Fruit fly (Drosophila melanogaster) whole organism, wandering third instar larva: ENCODE results near the gene CG7024.
A peak's percentile ranks its signal among the peaks of the same experiment; 100 is the strongest.

Experiments used
- Abd-B ChIP-seq: fragments of >200 bp; optimal IDR thresholded peaks from 2 replicates; lab custom pipeline; 2017; ENCODE audit warnings: missing biosample characterization, missing genetic modification characterization
- CG32264 ChIP-seq: fragments of 200-800 bp; sonication (Bioruptor generic); optimal IDR thresholded peaks from 2 replicates; lab custom pipeline; 2016; ENCODE audit warnings: missing biosample characterization, missing genetic modification characterization
- CG9705 ChIP-seq: fragments of 200-800 bp; sonication (Bioruptor generic); optimal IDR thresholded peaks from 2 replicates; lab custom pipeline; 2018; ENCODE audit warnings: missing biosample characterization, mild to moderate bottlenecking, missing genetic modification characterization
- CrebA ChIP-seq: fragments of 200-800 bp; sonication (Bioruptor generic); optimal IDR thresholded peaks from 2 replicates; lab custom pipeline; 2016; ENCODE audit warnings: missing biosample characterization, mild to moderate bottlenecking, missing genetic modification characterization, borderline replicate concordance
- Dfd ChIP-seq: fragments of >200 bp; optimal IDR thresholded peaks from 2 replicates; lab custom pipeline; 2017; ENCODE audit warnings: missing biosample characterization, missing genetic modification characterization
- Dif ChIP-seq: fragments of 200-275, 200-300 bp; sonication (Bioruptor generic); optimal IDR thresholded peaks from 2 replicates; lab custom pipeline; 2018; ENCODE audit warnings: missing biosample characterization, missing genetic modification characterization; ENCODE audit not compliant: partially characterized antibody
- GATAd ChIP-seq: sonication (Bioruptor generic); optimal IDR thresholded peaks from 2 replicates; lab custom pipeline; 2016; ENCODE audit warnings: missing biosample characterization, missing genetic modification characterization
- HLH106 ChIP-seq: fragments of 200-800 bp; optimal IDR thresholded peaks from 3 replicates; lab custom pipeline; 2019; ENCODE audit warnings: missing biosample characterization, mild to moderate bottlenecking, missing genetic modification characterization, moderate library complexity
- Hnf4 ChIP-seq: fragments of 200-800 bp; sonication (Bioruptor generic); optimal IDR thresholded peaks from 2 replicates; lab custom pipeline; 2016; ENCODE audit warnings: missing biosample characterization, mild to moderate bottlenecking, missing genetic modification characterization
- Hr83 ChIP-seq: fragments of 200-300 bp; sonication (Bioruptor generic); optimal IDR thresholded peaks from 2 replicates; lab custom pipeline; 2016; ENCODE audit warnings: missing biosample characterization, mild to moderate bottlenecking, missing genetic modification characterization, moderate library complexity; ENCODE audit not compliant: poor library complexity, severe bottlenecking
- Jra ChIP-seq: sonication (Bioruptor generic); optimal IDR thresholded peaks from 2 replicates; lab custom pipeline; 2016; ENCODE audit warnings: missing biosample characterization, missing genetic modification characterization
- Myc ChIP-seq: fragments of >200 bp; optimal IDR thresholded peaks from 2 replicates; lab custom pipeline; 2017
- N ChIP-seq: fragments of >200 bp; optimal IDR thresholded peaks from 2 replicates; lab custom pipeline; 2018; ENCODE audit warnings: missing biosample characterization, missing external identifiers, missing genetic modification characterization
- OdsH ChIP-seq: fragments of 200-800 bp; sonication (Bioruptor generic); optimal IDR thresholded peaks from 2 replicates; lab custom pipeline; 2016; ENCODE audit warnings: missing biosample characterization, mild to moderate bottlenecking, missing genetic modification characterization
- Rel ChIP-seq, 2 experiments: fragments of 200-800 bp; sonication (Bioruptor generic) in 1 of 2; optimal IDR thresholded peaks; 2 replicates in 1 of 2; 3 replicates in 1 of 2; lab custom pipeline; 2016 to 2019; ENCODE audit warnings: mild to moderate bottlenecking in 2 of 2, missing biosample characterization in 2 of 2, missing genetic modification characterization in 2 of 2, moderate library complexity in 1 of 2
- Sp1 ChIP-seq: fragments of 200-800 bp; sonication (Bioruptor generic); optimal IDR thresholded peaks from 3 replicates; lab custom pipeline; 2019; ENCODE audit warnings: missing biosample characterization, mild to moderate bottlenecking, missing genetic modification characterization, moderate library complexity
- Vsx2 ChIP-seq: fragments of 200-300, 225-300 bp; sonication (Bioruptor generic); optimal IDR thresholded peaks from 2 replicates; lab custom pipeline; 2018; ENCODE audit warnings: missing biosample characterization, missing genetic modification characterization; ENCODE audit not compliant: partially characterized antibody
- br ChIP-seq: fragments of 200-800 bp; sonication (Bioruptor generic); optimal IDR thresholded peaks from 2 replicates; lab custom pipeline; 2016; ENCODE audit warnings: missing biosample characterization, missing genetic modification characterization
- dl ChIP-seq, 2 experiments: fragments of 175-275, 200-275 bp in 1 of 2; fragments of 200-275 bp in 1 of 2; sonication (Bioruptor generic); optimal IDR thresholded peaks; lab custom pipeline; 2018; ENCODE audit warnings: mild to moderate bottlenecking in 2 of 2, missing biosample characterization in 2 of 2, missing genetic modification characterization in 2 of 2, moderate library complexity in 2 of 2; ENCODE audit not compliant: partially characterized antibody in 2 of 2, insufficient read depth in 1 of 2
- dmrt93B ChIP-seq: fragments of 200-800 bp; sonication (Bioruptor generic); optimal IDR thresholded peaks from 2 replicates; lab custom pipeline; 2018; ENCODE audit warnings: missing biosample characterization, mild to moderate bottlenecking, missing genetic modification characterization
- ey ChIP-seq: fragments of 200-800 bp; sonication (Bioruptor generic); optimal IDR thresholded peaks from 2 replicates; lab custom pipeline; 2016; ENCODE audit warnings: missing biosample characterization, missing genetic modification characterization
- foxo ChIP-seq, 2 experiments: fragments of 200-800 bp; sonication (Bioruptor generic); optimal IDR thresholded peaks; 2 replicates in 1 of 2; 3 replicates in 1 of 2; lab custom pipeline; 2016 to 2017; ENCODE audit warnings: missing biosample characterization in 2 of 2, missing genetic modification characterization in 2 of 2
- fru ChIP-seq: fragments of 200-800 bp; sonication (Bioruptor generic); optimal IDR thresholded peaks from 3 replicates; lab custom pipeline; 2016; ENCODE audit warnings: missing biosample characterization, mild to moderate bottlenecking, missing genetic modification characterization
- h ChIP-seq: fragments of 200-800 bp; sonication (Bioruptor generic); optimal IDR thresholded peaks from 3 replicates; lab custom pipeline; 2016; ENCODE audit warnings: missing biosample characterization, mild to moderate bottlenecking, missing genetic modification characterization
- jim ChIP-seq: fragments of 175-275, 200-325 bp; sonication (Bioruptor generic); optimal IDR thresholded peaks from 2 replicates; lab custom pipeline; 2016; ENCODE audit warnings: missing biosample characterization, mild to moderate bottlenecking, missing genetic modification characterization
- lola ChIP-seq: fragments of >200 bp; optimal IDR thresholded peaks from 2 replicates; lab custom pipeline; 2017; ENCODE audit warnings: missing biosample characterization, missing genetic modification characterization
- pan ChIP-seq: fragments of >200 bp; optimal IDR thresholded peaks from 2 replicates; lab custom pipeline; 2017
- psq ChIP-seq: fragments of 200-800 bp; sonication (Bioruptor generic); optimal IDR thresholded peaks from 3 replicates; lab custom pipeline; 2017; ENCODE audit warnings: missing biosample characterization, mild to moderate bottlenecking, missing genetic modification characterization, moderate library complexity
- rgr ChIP-seq: fragments of 200-800 bp; sonication (Bioruptor generic); optimal IDR thresholded peaks from 3 replicates; lab custom pipeline; 2016; ENCODE audit warnings: missing biosample characterization, mild to moderate bottlenecking, missing genetic modification characterization
- sage ChIP-seq: fragments of 200-800 bp; sonication (Bioruptor generic); optimal IDR thresholded peaks from 2 replicates; lab custom pipeline; 2016; ENCODE audit warnings: missing biosample characterization, mild to moderate bottlenecking, missing genetic modification characterization
- sv ChIP-seq: fragments of 200-800 bp; sonication (Bioruptor generic); optimal IDR thresholded peaks from 3 replicates; lab custom pipeline; 2016; ENCODE audit warnings: missing biosample characterization, missing genetic modification characterization
- usp ChIP-seq: fragments of >200 bp; optimal IDR thresholded peaks from 2 replicates; lab custom pipeline; 2017; ENCODE audit warnings: missing biosample characterization, missing genetic modification characterization
- woc ChIP-seq: sonication (Bioruptor generic); optimal IDR thresholded peaks from 2 replicates; lab custom pipeline; 2016; ENCODE audit warnings: missing biosample characterization, mild to moderate bottlenecking, missing genetic modification characterization

The CG7024 gene

DNA sequence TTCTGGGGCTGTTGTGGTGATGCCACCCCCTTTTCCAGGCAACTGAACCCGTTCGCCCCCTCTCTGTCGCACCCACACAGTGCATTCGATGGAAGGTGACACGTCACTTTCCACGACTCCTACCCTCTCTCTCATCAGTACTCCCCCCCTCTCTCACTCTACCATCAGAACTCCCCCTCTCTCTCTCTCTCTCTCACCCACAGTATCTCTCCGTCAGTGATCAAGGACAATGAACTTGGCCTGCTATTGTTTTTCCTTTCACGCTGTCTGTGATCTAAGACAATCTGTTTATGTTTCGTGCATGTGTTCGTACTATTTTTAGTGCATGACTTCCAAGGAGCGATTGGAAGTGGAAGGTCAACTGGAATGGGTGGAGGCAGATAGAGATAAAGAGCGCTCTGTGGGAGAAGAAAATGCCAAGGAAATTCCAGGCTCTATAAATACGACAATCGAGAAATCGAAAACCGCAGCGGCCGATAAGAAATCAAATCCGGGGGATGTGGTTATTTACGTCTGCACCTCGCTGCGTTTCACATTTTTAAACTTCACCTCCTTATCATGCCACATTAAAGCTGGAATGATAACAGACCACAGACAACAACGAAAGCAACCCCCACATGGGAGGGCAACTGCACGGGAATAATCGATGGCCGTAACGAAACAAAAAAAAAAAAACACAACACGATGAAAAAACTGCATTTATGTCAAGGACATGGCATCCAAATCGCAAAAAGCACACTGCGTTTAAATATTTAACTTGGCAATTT lies 26.8 kb upstream of the CG7024 start:
- peak; percentile 4 for TF ChIP-seq GATAd
- TF ChIP-seq Jra (GFP tag; lab: Kevin White, UChicago): no peak
- no peak for TF ChIP-seq CrebA (GFP tag; lab: Kevin White, UChicago)
- TF ChIP-seq N (GFP tag; lab: Kevin White, UChicago): no peak
- TF ChIP-seq Sp1 (GFP tag; lab: Kevin White, UChicago): no peak
- TF ChIP-seq Dfd (GFP tag; lab: Kevin White, UChicago): no peak
- TF ChIP-seq CG9705 (GFP tag; lab: Kevin White, UChicago): no peak
- TF ChIP-seq Hr83: no peak
- TF ChIP-seq sv: no peak
- TF ChIP-seq dmrt93B (GFP tag; lab: Kevin White, UChicago): no peak
- TF ChIP-seq rgr (GFP tag; lab: Kevin White, UChicago): no peak
- TF ChIP-seq Dif (GFP tag; lab: Kevin White, UChicago): no peak
- TF ChIP-seq Rel (GFP tag; optimal IDR thresholded peaks at IDR 0.05; lab: Kevin White, UChicago): no peak
- TF ChIP-seq Rel (tag; optimal IDR thresholded peaks at IDR 0.05; lab: Kevin White, UChicago): peak; percentile 15
- no peak for TF ChIP-seq Myc (lab: Kevin White, UChicago)
- no peak for TF ChIP-seq Abd-B (GFP tag; lab: Kevin White, UChicago)
- no peak for TF ChIP-seq ey (GFP tag; lab: Kevin White, UChicago)
- no peak for TF ChIP-seq sage

DNA sequence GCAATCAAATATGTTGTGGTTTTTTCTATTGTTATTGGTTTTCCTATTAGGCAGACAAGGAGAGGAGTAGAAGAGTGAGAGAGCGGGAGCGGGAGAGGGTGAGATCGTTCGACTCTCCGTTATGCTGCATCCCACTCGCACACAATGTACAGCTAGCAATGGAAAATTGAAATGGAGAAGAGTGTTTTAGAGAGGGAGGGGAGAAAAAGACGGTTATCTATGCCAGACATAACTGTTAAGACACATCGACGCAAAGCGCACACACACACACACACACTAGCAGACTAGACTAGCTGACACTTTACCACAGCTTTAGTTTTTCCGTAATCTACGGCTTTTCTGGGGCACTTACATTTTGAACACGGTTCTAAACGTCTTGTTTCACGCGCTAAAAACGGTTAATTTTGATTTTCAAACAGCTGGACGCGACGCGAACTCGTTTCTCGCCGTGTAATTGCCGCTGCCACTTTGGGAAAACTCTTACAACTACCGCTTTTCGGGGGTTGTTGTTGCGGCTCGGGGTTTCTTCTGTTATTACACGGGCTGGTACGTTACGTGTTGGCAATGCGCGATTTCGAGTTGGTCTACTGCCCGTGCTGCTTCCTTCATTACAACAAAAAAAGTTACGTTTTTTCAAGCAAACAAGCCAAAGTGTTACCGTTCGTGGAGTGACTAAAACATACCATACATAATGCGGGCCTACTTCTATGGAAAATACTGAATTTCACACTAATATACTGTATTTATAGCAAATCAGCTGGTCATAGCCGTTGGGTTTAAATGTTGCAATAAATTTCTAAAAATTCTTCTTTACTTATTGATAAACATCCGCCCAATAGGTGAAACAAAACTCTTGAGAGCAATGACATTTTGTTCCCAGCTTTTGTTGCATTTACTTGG lies 25.9 kb upstream of the CG7024 start, which contains the start of gene fzr:
Gene fzr, minus strand, starts transcription at position 625 of the 900 bp plus-strand sequence.
- TF ChIP-seq Myc (lab: Kevin White, UChicago) (peak; percentile 69), Jra (GFP tag; lab: Kevin White, UChicago) (no peak), Dif (GFP tag; lab: Kevin White, UChicago) (no peak), Rel (GFP tag; optimal IDR thresholded peaks at IDR 0.05; lab: Kevin White, UChicago) (no peak), Rel (tag; optimal IDR thresholded peaks at IDR 0.05; lab: Kevin White, UChicago) (peak; percentile 38), fru (GFP tag; lab: Kevin White, UChicago) (no peak), foxo (GFP tag; optimal IDR thresholded peaks at IDR 0.05; lab: Kevin White, UChicago) (no peak)

DNA sequence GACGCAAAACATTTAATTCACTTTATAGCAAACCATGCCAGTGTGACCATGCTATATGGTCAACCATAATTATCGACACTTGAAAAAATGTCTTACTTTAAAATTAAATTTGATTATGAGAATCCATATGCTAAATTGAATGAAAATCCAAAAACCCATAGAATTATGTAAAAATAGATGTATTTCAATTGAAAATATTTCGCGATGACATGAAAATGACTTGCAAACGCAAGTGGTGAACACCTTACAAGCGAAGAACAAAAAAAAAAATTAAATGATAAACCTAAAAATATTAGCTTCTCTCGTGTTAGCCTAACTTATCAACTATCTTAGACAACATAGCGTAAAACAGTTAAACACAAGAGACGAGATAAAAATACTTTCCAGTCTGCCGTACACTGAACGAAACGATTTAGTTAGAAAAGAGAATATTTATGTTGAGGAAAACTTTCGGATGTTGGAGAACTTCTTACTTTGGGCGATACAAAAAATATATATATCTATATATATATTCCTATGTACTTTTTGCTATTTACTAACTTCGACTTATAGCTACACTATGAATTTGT lies 25.2 kb upstream of the CG7024 start:
- no peak for TF ChIP-seq dl (GFP tag; optimal IDR thresholded peaks at IDR 0.05; lab: Kevin White, UChicago; ENCODE audit: insufficient read depth in 1 of 2, partially characterized antibody in 2 of 2)
- TF ChIP-seq CG32264: no peak
- no peak for TF ChIP-seq Dif (GFP tag; lab: Kevin White, UChicago)
- no peak for TF ChIP-seq jim (GFP tag; lab: Kevin White, UChicago)
- TF ChIP-seq Vsx2 (GFP tag; lab: Kevin White, UChicago): no peak
- peak; percentile 51 for TF ChIP-seq Hnf4 (GFP tag; lab: Kevin White, UChicago)
- TF ChIP-seq HLH106 (tag; lab: Kevin White, UChicago): peak; percentile 52
- TF ChIP-seq fru (GFP tag; lab: Kevin White, UChicago): peak; percentile 35
- TF ChIP-seq Dfd (GFP tag; lab: Kevin White, UChicago): no peak
- peak; percentile 13 for TF ChIP-seq dmrt93B (GFP tag; lab: Kevin White, UChicago)
- no peak for TF ChIP-seq usp (GFP tag; lab: Kevin White, UChicago)
- peak; percentile 54 for TF ChIP-seq woc (GFP tag; lab: Kevin White, UChicago)
- peak; percentile 35 for TF ChIP-seq Jra (GFP tag; lab: Kevin White, UChicago)
- TF ChIP-seq foxo (GFP tag; optimal IDR thresholded peaks at IDR 0.05; lab: Kevin White, UChicago): peak in 1 of 2 experiments; percentile 59
- no peak for TF ChIP-seq pan (lab: Kevin White, UChicago)
- peak; percentile 27 for TF ChIP-seq br (GFP tag; lab: Kevin White, UChicago)
- peak; percentile 53 for TF ChIP-seq h
- peak; percentile 46 for TF ChIP-seq rgr (GFP tag; lab: Kevin White, UChicago)
- no peak for TF ChIP-seq lola (GFP tag; lab: Kevin White, UChicago)
- TF ChIP-seq OdsH (GFP tag; lab: Kevin White, UChicago): peak; percentile 54
- peak; percentile 50 for TF ChIP-seq Sp1 (GFP tag; lab: Kevin White, UChicago)
- TF ChIP-seq ey (GFP tag; lab: Kevin White, UChicago): peak; percentile 52
- peak; percentile 12 for TF ChIP-seq sv
- peak; percentile 10 for TF ChIP-seq psq (GFP tag; lab: Kevin White, UChicago)
